Fruit fly (Drosophila melanogaster) whole organism, prepupa: ENCODE results near the gene CG5828.
A peak's percentile ranks its signal among the peaks of the same experiment; 100 is the strongest.

Experiments used
- Blimp-1 ChIP-seq: fragments of 200-800 bp; sonication (Bioruptor generic); optimal IDR thresholded peaks from 3 replicates; lab custom pipeline; 2017; ENCODE audit warnings: missing biosample characterization, missing genetic modification characterization, mild to moderate bottlenecking, moderate library complexity, missing genetic modification reagents
- CG10631 ChIP-seq: fragments of 200-800 bp; sonication (Bioruptor generic); optimal IDR thresholded peaks from 2 replicates; lab custom pipeline; 2016; ENCODE audit warnings: missing biosample characterization, missing genetic modification characterization
- CG11294 ChIP-seq: fragments of 200-800 bp; sonication (Bioruptor generic); IDR thresholded peaks from 2 replicates; pipeline ENCODE4 v1.3.6; 2022; ENCODE audit warnings: missing biosample characterization, missing genetic modification characterization
- CG11902 ChIP-seq: fragments of 200-800 bp; sonication (Bioruptor generic); optimal IDR thresholded peaks from 3 replicates; lab custom pipeline; 2016; ENCODE audit warnings: missing biosample characterization, missing genetic modification characterization
- CG15336 ChIP-seq: fragments of 200-800 bp; sonication (Bioruptor generic); IDR thresholded peaks from 2 replicates; pipeline ENCODE4 v1.3.6; 2022; ENCODE audit warnings: missing biosample characterization, missing genetic modification characterization
- CG1621 ChIP-seq: fragments of 200-800 bp; sonication (Bioruptor generic); optimal IDR thresholded peaks from 3 replicates; lab custom pipeline; 2018; ENCODE audit warnings: missing biosample characterization, mild to moderate bottlenecking, missing genetic modification characterization
- CG16779 ChIP-seq: fragments of 200-800 bp; sonication (Bioruptor generic); optimal IDR thresholded peaks from 3 replicates; lab custom pipeline; 2017; ENCODE audit warnings: missing biosample characterization, mild to moderate bottlenecking, missing genetic modification characterization
- CG3032 ChIP-seq: fragments of 200-800 bp; optimal IDR thresholded peaks from 2 replicates; lab custom pipeline; 2019; ENCODE audit warnings: missing biosample characterization, mild to moderate bottlenecking, missing genetic modification characterization, moderate library complexity
- CG31627 ChIP-seq: fragments of 200-800 bp; sonication (Bioruptor generic); optimal IDR thresholded peaks from 3 replicates; lab custom pipeline; 2016; ENCODE audit warnings: missing biosample characterization, missing genetic modification characterization
- CG32006 ChIP-seq: fragments of 200-800 bp; sonication (Bioruptor generic); optimal IDR thresholded peaks from 3 replicates; lab custom pipeline; 2017; ENCODE audit warnings: missing biosample characterization, mild to moderate bottlenecking, missing genetic modification characterization
- CG34406 ChIP-seq: fragments of 200-800 bp; sonication (Bioruptor generic); optimal IDR thresholded peaks from 3 replicates; lab custom pipeline; 2016; ENCODE audit warnings: missing biosample characterization, missing genetic modification characterization
- CG6163 ChIP-seq: fragments of 200-800 bp; sonication (Bioruptor generic); IDR thresholded peaks from 3 replicates; pipeline ENCODE4 v1.3.6; 2022; ENCODE audit warnings: missing biosample characterization, missing genetic modification characterization
- CG6854 ChIP-seq: fragments of 200-800 bp; sonication (Bioruptor generic); optimal IDR thresholded peaks from 2 replicates; lab custom pipeline; 2017; ENCODE audit warnings: missing biosample characterization, mild to moderate bottlenecking, missing genetic modification characterization
- CG7368 ChIP-seq: fragments of 200-800 bp; sonication (Bioruptor generic); optimal IDR thresholded peaks from 3 replicates; lab custom pipeline; 2016; ENCODE audit warnings: missing biosample characterization, missing genetic modification characterization
- CG8319 ChIP-seq: fragments of 200-800 bp; sonication (Bioruptor generic); optimal IDR thresholded peaks from 3 replicates; lab custom pipeline; 2016; ENCODE audit warnings: missing biosample characterization, missing genetic modification characterization
- Eip75B ChIP-seq: fragments of 200-800 bp; sonication (Bioruptor generic); optimal IDR thresholded peaks from 3 replicates; lab custom pipeline; 2016; ENCODE audit warnings: missing biosample characterization, missing genetic modification characterization
- Eip78C ChIP-seq: fragments of 200-800 bp; sonication (Bioruptor generic); peaks from one replicate; lab custom pipeline; 2016; ENCODE audit warnings: missing biosample characterization, missing genetic modification characterization
- Hr4 ChIP-seq: fragments of 200-800 bp; sonication (Bioruptor generic); optimal IDR thresholded peaks from 3 replicates; lab custom pipeline; 2016; ENCODE audit warnings: missing biosample characterization, missing genetic modification characterization
- Sox14 ChIP-seq: fragments of 200-800 bp; sonication (Bioruptor generic); optimal IDR thresholded peaks from 3 replicates; lab custom pipeline; 2016; ENCODE audit warnings: missing biosample characterization, missing genetic modification characterization
- achi ChIP-seq: fragments of 200-800 bp; sonication (Bioruptor generic); optimal IDR thresholded peaks from 3 replicates; lab custom pipeline; 2016; ENCODE audit warnings: missing biosample characterization, missing genetic modification characterization
- acj6 ChIP-seq: fragments of 200-800 bp; sonication (Bioruptor generic); optimal IDR thresholded peaks from 3 replicates; lab custom pipeline; 2016; ENCODE audit warnings: missing biosample characterization, missing genetic modification characterization
- dsx ChIP-seq: fragments of 200-800 bp; optimal IDR thresholded peaks from 3 replicates; lab custom pipeline; 2019; ENCODE audit warnings: missing biosample characterization, mild to moderate bottlenecking, missing genetic modification characterization, moderate library complexity; ENCODE audit not compliant: poor library complexity, severe bottlenecking
- eg ChIP-seq: fragments of 200-800 bp; sonication (Bioruptor generic); IDR thresholded peaks from 3 replicates; pipeline ENCODE4 v1.3.6; 2022; ENCODE audit warnings: missing biosample characterization, missing genetic modification characterization
- esn ChIP-seq: fragments of 200-800 bp; sonication (Bioruptor generic); optimal IDR thresholded peaks from 2 replicates; lab custom pipeline; 2016; ENCODE audit warnings: missing biosample characterization, mild to moderate bottlenecking, missing genetic modification characterization, moderate library complexity
- fd59A ChIP-seq: fragments of 200-800 bp; sonication (Bioruptor generic); optimal IDR thresholded peaks from 2 replicates; lab custom pipeline; 2017; ENCODE audit warnings: missing biosample characterization, mild to moderate bottlenecking, missing genetic modification characterization, missing genetic modification reagents
- fd85E ChIP-seq: fragments of 200-800 bp; sonication (Bioruptor generic); optimal IDR thresholded peaks from 3 replicates; lab custom pipeline; 2016; ENCODE audit warnings: missing biosample characterization, missing genetic modification characterization
- fkh ChIP-seq: fragments of 200-800 bp; sonication (Bioruptor generic); optimal IDR thresholded peaks from 3 replicates; lab custom pipeline; 2017; ENCODE audit warnings: missing biosample characterization, mild to moderate bottlenecking, missing genetic modification characterization, moderate library complexity
- net ChIP-seq: fragments of 200-800 bp; sonication (Bioruptor generic); optimal IDR thresholded peaks from 3 replicates; lab custom pipeline; 2016; ENCODE audit warnings: missing biosample characterization, missing genetic modification characterization
- spab ChIP-seq: fragments of 200-800 bp; sonication (Bioruptor generic); optimal IDR thresholded peaks from 2 replicates; lab custom pipeline; 2017; ENCODE audit warnings: missing biosample characterization, mild to moderate bottlenecking, missing genetic modification characterization, missing genetic modification reagents
- ss ChIP-seq, 2 experiments: fragments of 200-800 bp; sonication (Bioruptor generic); optimal IDR thresholded peaks; 2 replicates in 1 of 2; 3 replicates in 1 of 2; lab custom pipeline; 2017 to 2018; ENCODE audit warnings: mild to moderate bottlenecking in 2 of 2, missing biosample characterization in 2 of 2, missing genetic modification characterization in 2 of 2, moderate library complexity in 1 of 2
- svp ChIP-seq: fragments of 200-800 bp; sonication (Bioruptor generic); peaks from one replicate; lab custom pipeline; 2016; ENCODE audit warnings: missing biosample characterization, missing genetic modification characterization
- topi ChIP-seq: fragments of 200-800 bp; sonication (Bioruptor generic); optimal IDR thresholded peaks from 3 replicates; lab custom pipeline; 2016; ENCODE audit warnings: missing biosample characterization, missing genetic modification characterization
- vri ChIP-seq: fragments of 200-800 bp; sonication (Bioruptor generic); optimal IDR thresholded peaks from 3 replicates; lab custom pipeline; 2016; ENCODE audit warnings: missing biosample characterization, mild to moderate bottlenecking, missing genetic modification characterization

Gene CG5828

dm6 chr2L:5052367-5052914 lies 41.3 kb upstream of the CG5828 start, which contains the start of gene senju (continued):
- peak; percentile 80 for TF ChIP-seq CG1621 (tag; lab: Kevin White, UChicago)
- TF ChIP-seq CG11902 (GFP tag; lab: Kevin White, UChicago), result peak; percentile 72
- TF ChIP-seq fd59A (GFP tag; lab: Kevin White, UChicago), result peak; percentile 57
- peak; percentile 58 for TF ChIP-seq CG16779 (tag; lab: Kevin White, UChicago)
- peak; percentile 68 for TF ChIP-seq CG3032 (tag; lab: Kevin White, UChicago)
- TF ChIP-seq CG7368 (GFP tag; lab: Kevin White, UChicago), result peak; percentile 83
- TF ChIP-seq acj6 (GFP tag; lab: Kevin White, UChicago), result peak; percentile 86
- TF ChIP-seq CG6163 (GFP tag; lab: Robert Waterston, UW), result peak; percentile 92
- peak; percentile 62 for TF ChIP-seq CG11294
- peak; percentile 85 for TF ChIP-seq CG10631 (GFP tag; lab: Kevin White, UChicago)
- peak; percentile 91 for TF ChIP-seq Sox14
- peak; percentile 85 for TF ChIP-seq vri (GFP tag; lab: Kevin White, UChicago)
- TF ChIP-seq net (GFP tag; lab: Kevin White, UChicago), result peak; percentile 90

dm6 chr2L:5052994-5053393 lies 40.8 kb upstream of the CG5828 start, which contains the start of gene eIF3h:
eIF3h (minus strand) TSS chr2L:5053094.
- TF ChIP-seq CG15336 (GFP tag; lab: Robert Waterston, UW), result no peak

dm6 chr2L:5054953-5055352 lies 38.8 kb upstream of the CG5828 start, which contains the start of the genes CG14036 and His3.3A:
CG14036 (minus strand) TSS chr2L:5055016.
His3.3A (plus strand) TSS chr2L:5055058.
- peak; percentile 30 for TF ChIP-seq CG1621 (tag; lab: Kevin White, UChicago)
- peak; percentile 60 for TF ChIP-seq Eip78C (GFP tag; lab: Kevin White, UChicago)
- TF ChIP-seq esn (GFP tag; lab: Kevin White, UChicago), result peak; percentile 31
- peak; percentile 6 for TF ChIP-seq svp
- no peak for TF ChIP-seq CG31627 (GFP tag; lab: Kevin White, UChicago)
- peak; percentile 92 for TF ChIP-seq fkh (GFP tag; lab: Kevin White, UChicago)
- TF ChIP-seq CG32006, result no peak
- TF ChIP-seq achi (GFP tag; lab: Kevin White, UChicago), result peak; percentile 49
- peak; percentile 0 for TF ChIP-seq Sox14
- TF ChIP-seq topi (GFP tag; lab: Kevin White, UChicago), result no peak
- no peak for TF ChIP-seq eg (GFP tag; lab: Robert Waterston, UW)

dm6 chr2L:5055528-5055927 lies 38.2 kb upstream of the CG5828 start:
- TF ChIP-seq Hr4 (no peak), CG3032 (tag; lab: Kevin White, UChicago) (no peak), net (GFP tag; lab: Kevin White, UChicago) (no peak), CG8319 (GFP tag; lab: Kevin White, UChicago) (no peak), dsx (GFP tag; lab: Kevin White, UChicago) (no peak), Blimp-1 (GFP tag; lab: Kevin White, UChicago) (no peak), topi (GFP tag; lab: Kevin White, UChicago) (no peak), CG6854 (GFP tag; lab: Kevin White, UChicago) (no peak), CG7368 (GFP tag; lab: Kevin White, UChicago) (no peak), CG15336 (GFP tag; lab: Robert Waterston, UW) (no peak), ss (GFP tag; optimal IDR thresholded peaks at IDR 0.05; lab: Kevin White, UChicago) (no peak), CG34406 (GFP tag; lab: Kevin White, UChicago) (no peak), CG31627 (GFP tag; lab: Kevin White, UChicago) (no peak), fd85E (GFP tag; lab: Kevin White, UChicago) (no peak), svp (no peak), CG1621 (tag; lab: Kevin White, UChicago) (no peak), spab (GFP tag; lab: Kevin White, UChicago) (no peak), acj6 (GFP tag; lab: Kevin White, UChicago) (no peak), Eip75B (no peak)
